Worm (Caenorhabditis elegans) whole organism, L3 larva: ENCODE measurements around the gene Y39B6A.25.

Experiments used
- R02D3.7 ChIP-seq: fragments of 150-350 bp; optimal IDR thresholded peaks from 2 replicates; lab custom pipeline; 2014; ENCODE audit warnings: missing biosample characterization, missing genetic modification characterization
- ZK546.5 ChIP-seq: sonication (generic microtip); optimal IDR thresholded peaks from 2 replicates; lab custom pipeline; 2017; ENCODE audit warnings: missing biosample characterization, missing genetic modification characterization
- aly-2 ChIP-seq: fragments of 150-350 bp; optimal IDR thresholded peaks from 2 replicates; lab custom pipeline; 2014; ENCODE audit warnings: missing biosample characterization, missing genetic modification characterization
- ama-1 ChIP-seq: fragments of 150-350 bp; optimal IDR thresholded peaks from 2 replicates; lab custom pipeline; 2018
- ceh-16 ChIP-seq: sonication (generic microtip); optimal IDR thresholded peaks from 2 replicates; lab custom pipeline; 2017; ENCODE audit warnings: missing biosample characterization, missing genetic modification characterization
- ceh-9 ChIP-seq: sonication (generic microtip); optimal IDR thresholded peaks from 2 replicates; lab custom pipeline; 2018; ENCODE audit warnings: missing biosample characterization, missing genetic modification characterization
- egl-27 ChIP-seq: sonication (generic microtip); optimal IDR thresholded peaks from 4 replicates; lab custom pipeline; 2017; ENCODE audit warnings: missing biosample characterization, missing genetic modification reagents, missing genetic modification characterization
- egl-5 ChIP-seq: fragments of 150-350 bp; optimal IDR thresholded peaks from 2 replicates; lab custom pipeline; 2017; ENCODE audit warnings: missing biosample characterization, missing genetic modification reagents, missing genetic modification characterization, inconsistent platforms
- elt-2 ChIP-seq: sonication (generic microtip); optimal IDR thresholded peaks from 2 replicates; lab custom pipeline; 2016; ENCODE audit warnings: missing genetic modification reagents, mild to moderate bottlenecking, missing genetic modification characterization, missing compliant biosample characterization
- eor-1 ChIP-seq, 2 experiments: fragments of 150-350 bp; optimal IDR thresholded peaks; 2 replicates each; lab custom pipeline; 2014 to 2018; ENCODE audit warnings: missing biosample characterization in 2 of 2, missing genetic modification characterization in 2 of 2
- fkh-10 ChIP-seq: sonication (generic microtip); optimal IDR thresholded peaks from 2 replicates; lab custom pipeline; 2017; ENCODE audit warnings: missing biosample characterization, missing genetic modification reagents, missing genetic modification characterization
- fkh-2 ChIP-seq: fragments of 150-350 bp; optimal IDR thresholded peaks from 2 replicates; lab custom pipeline; 2014; ENCODE audit warnings: missing biosample characterization, missing genetic modification reagents, missing genetic modification characterization
- fos-1 ChIP-seq: fragments of 150-350 bp; optimal IDR thresholded peaks from 2 replicates; lab custom pipeline; 2014; ENCODE audit warnings: missing biosample characterization, missing genetic modification characterization
- hmg-11 ChIP-seq: sonication (generic microtip); optimal IDR thresholded peaks from 2 replicates; lab custom pipeline; 2016; ENCODE audit warnings: missing genetic modification characterization, missing compliant biosample characterization
- jun-1 ChIP-seq: fragments of 150-350 bp; optimal IDR thresholded peaks from 2 replicates; lab custom pipeline; 2014; ENCODE audit warnings: missing biosample characterization, missing genetic modification reagents, missing genetic modification characterization
- mml-1 ChIP-seq: fragments of 150-350 bp; sonication (generic microtip); optimal IDR thresholded peaks from 3 replicates; lab custom pipeline; 2014; ENCODE audit warnings: missing biosample characterization, missing genetic modification characterization
- nhr-11 ChIP-seq: fragments of 150-350 bp; optimal IDR thresholded peaks from 2 replicates; lab custom pipeline; 2014; ENCODE audit warnings: missing biosample characterization, missing genetic modification characterization
- nhr-12 ChIP-seq: fragments of 150-350 bp; optimal IDR thresholded peaks from 2 replicates; lab custom pipeline; 2014; ENCODE audit warnings: missing biosample characterization, missing genetic modification characterization
- nhr-23 ChIP-seq: fragments of 150-350 bp; optimal IDR thresholded peaks from 2 replicates; lab custom pipeline; 2014; ENCODE audit warnings: missing biosample characterization, missing genetic modification reagents, missing genetic modification characterization
- nhr-237 ChIP-seq: fragments of 150-350 bp; optimal IDR thresholded peaks from 2 replicates; lab custom pipeline; 2014; ENCODE audit warnings: missing biosample characterization, missing genetic modification characterization
- nhr-28 ChIP-seq: fragments of 150-350 bp; optimal IDR thresholded peaks from 2 replicates; lab custom pipeline; 2014; ENCODE audit warnings: missing biosample characterization, missing genetic modification characterization
- nhr-67 ChIP-seq: fragments of 150-350 bp; optimal IDR thresholded peaks from 2 replicates; lab custom pipeline; 2014; ENCODE audit warnings: missing biosample characterization, missing genetic modification characterization
- nhr-76 ChIP-seq: fragments of 150-350 bp; sonication (generic microtip); optimal IDR thresholded peaks from 5 replicates; lab custom pipeline; 2014; ENCODE audit warnings: missing biosample characterization, missing genetic modification characterization
- nhr-77 ChIP-seq: fragments of 150-350 bp; optimal IDR thresholded peaks from 2 replicates; lab custom pipeline; 2014; ENCODE audit warnings: missing biosample characterization, missing genetic modification characterization
- pha-4 ChIP-seq: fragments of 150-350 bp; optimal IDR thresholded peaks from 2 replicates; lab custom pipeline; 2014; ENCODE audit warnings: missing biosample characterization, missing genetic modification reagents, missing genetic modification characterization
- pqm-1 ChIP-seq: fragments of 150-350 bp; optimal IDR thresholded peaks from 2 replicates; lab custom pipeline; 2017; ENCODE audit warnings: missing biosample characterization, missing genetic modification characterization, inconsistent platforms
- sea-2 ChIP-seq: fragments of 150-350 bp; sonication (generic microtip); optimal IDR thresholded peaks from 4 replicates; lab custom pipeline; 2014; ENCODE audit warnings: missing biosample characterization, missing genetic modification reagents, missing genetic modification characterization
- snpc-4 ChIP-seq: fragments of 150-350 bp; optimal IDR thresholded peaks from 2 replicates; lab custom pipeline; 2014; ENCODE audit warnings: missing biosample characterization, missing genetic modification characterization
- unc-62 ChIP-seq: fragments of 150-350 bp; sonication (generic microtip); optimal IDR thresholded peaks from 4 replicates; lab custom pipeline; 2014; ENCODE audit warnings: missing biosample characterization, missing genetic modification reagents, missing genetic modification characterization
- zag-1 ChIP-seq: fragments of 150-350 bp; optimal IDR thresholded peaks from 2 replicates; lab custom pipeline; 2014; ENCODE audit warnings: missing biosample characterization, missing genetic modification characterization
- ztf-11 ChIP-seq: fragments of 150-350 bp; optimal IDR thresholded peaks from 2 replicates; lab custom pipeline; 2014; ENCODE audit warnings: missing biosample characterization, missing genetic modification characterization
- ztf-4 ChIP-seq: fragments of 150-350 bp; optimal IDR thresholded peaks from 2 replicates; lab custom pipeline; 2014; ENCODE audit warnings: missing biosample characterization, missing genetic modification characterization

Y39B6A.25 gene

DNA sequence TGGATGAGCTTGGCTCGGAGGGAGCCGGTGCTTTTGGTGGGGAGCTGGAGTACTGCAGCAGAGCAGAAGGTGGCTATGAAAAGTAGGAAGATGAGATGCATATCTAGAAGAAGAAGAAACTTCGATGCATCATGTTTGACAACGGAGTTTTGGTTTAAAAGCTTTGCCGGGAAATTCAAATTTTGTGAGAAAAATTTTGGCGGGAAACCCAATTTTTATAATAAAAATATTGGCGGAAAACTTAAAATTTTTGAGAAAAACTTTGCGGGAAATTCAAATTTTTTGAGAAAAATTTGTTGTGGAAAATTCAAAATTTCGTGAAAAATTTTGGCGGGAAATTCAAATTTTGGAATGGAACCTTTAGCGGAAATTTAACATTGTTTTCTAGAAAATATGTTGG is 18.5 kb downstream of the Y39B6A.25 start, which contains the start of gene asp-15:
TSS of gene asp-15 (minus strand) at position 101 of the 400 bp plus-strand sequence.
- TF ChIP-seq ZK546.5 (tag; lab: Kevin White, UChicago): no peak
- no peak for TF ChIP-seq ceh-16 (tag; lab: Kevin White, UChicago)
- no peak for TF ChIP-seq ztf-11 (tag; lab: Kevin White, UChicago)
- TF ChIP-seq nhr-76 (tag; lab: Kevin White, UChicago): no peak
- no peak for TF ChIP-seq ceh-9
- TF ChIP-seq egl-5 (tag; lab: Kevin White, UChicago): no peak
- no peak for TF ChIP-seq elt-2
- TF ChIP-seq ztf-4: no peak
- TF ChIP-seq hmg-11 (tag; lab: Kevin White, UChicago): no peak
- TF ChIP-seq R02D3.7 (tag; lab: Kevin White, UChicago): no peak
- TF ChIP-seq pqm-1 (tag; lab: Kevin White, UChicago): no peak
- no peak for TF ChIP-seq ama-1 (lab: Kevin White, UChicago)
- no peak for TF ChIP-seq aly-2 (tag; lab: Kevin White, UChicago)
- TF ChIP-seq mml-1: no peak
- TF ChIP-seq fos-1 (tag; lab: Kevin White, UChicago): no peak
- no peak for TF ChIP-seq nhr-23 (tag; lab: Kevin White, UChicago)
- no peak for TF ChIP-seq nhr-77 (tag; lab: Kevin White, UChicago)
- TF ChIP-seq fkh-2 (tag; lab: Kevin White, UChicago): no peak
- TF ChIP-seq egl-27 (tag; lab: Kevin White, UChicago): no peak
- TF ChIP-seq nhr-11: no peak

DNA sequence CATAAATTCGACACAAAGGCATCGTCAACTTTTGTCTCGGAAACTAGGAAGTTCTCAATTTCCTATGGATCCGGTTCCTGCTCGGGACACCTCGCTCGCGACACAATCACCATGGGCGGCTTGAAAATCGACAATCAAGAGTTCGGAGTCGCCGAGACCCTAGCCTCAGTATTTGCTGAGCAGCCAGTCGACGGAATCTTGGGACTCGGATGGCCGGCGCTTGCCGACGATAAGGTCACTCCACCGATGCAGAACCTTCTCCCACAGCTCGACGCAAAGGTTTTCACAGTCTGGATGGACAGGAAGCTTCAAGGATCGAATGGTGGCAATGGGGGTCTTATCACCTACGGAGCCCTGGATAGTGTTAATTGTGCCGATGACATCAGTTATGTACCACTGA is 21.2 kb downstream of the Y39B6A.25 start:
- no peak for TF ChIP-seq ama-1 (lab: Kevin White, UChicago)
- TF ChIP-seq nhr-237: no peak
- no peak for TF ChIP-seq zag-1 (tag; lab: Kevin White, UChicago)
- TF ChIP-seq egl-27 (tag; lab: Kevin White, UChicago): no peak
- no peak for TF ChIP-seq nhr-23 (tag; lab: Kevin White, UChicago)
- no peak for TF ChIP-seq ztf-11 (tag; lab: Kevin White, UChicago)
- TF ChIP-seq nhr-67 (tag; lab: Kevin White, UChicago): no peak
- TF ChIP-seq fkh-10 (GFP tag; lab: Kevin White, UChicago): no peak
- no peak for TF ChIP-seq fkh-2 (tag; lab: Kevin White, UChicago)
- no peak for TF ChIP-seq aly-2 (tag; lab: Kevin White, UChicago)
- no peak for TF ChIP-seq pqm-1 (tag; lab: Kevin White, UChicago)
- no peak for TF ChIP-seq pha-4
- TF ChIP-seq snpc-4 (tag; lab: Kevin White, UChicago): no peak
- TF ChIP-seq nhr-12 (tag; lab: Kevin White, UChicago): no peak
- no peak for TF ChIP-seq nhr-76 (tag; lab: Kevin White, UChicago)
- TF ChIP-seq nhr-28 (tag; lab: Kevin White, UChicago): no peak
- TF ChIP-seq nhr-77 (tag; lab: Kevin White, UChicago): no peak
- no peak for TF ChIP-seq sea-2 (GFP tag; lab: Kevin White, UChicago)
- no peak for TF ChIP-seq eor-1 (tag; optimal IDR thresholded peaks at IDR 0.05; lab: Kevin White, UChicago)

DNA sequence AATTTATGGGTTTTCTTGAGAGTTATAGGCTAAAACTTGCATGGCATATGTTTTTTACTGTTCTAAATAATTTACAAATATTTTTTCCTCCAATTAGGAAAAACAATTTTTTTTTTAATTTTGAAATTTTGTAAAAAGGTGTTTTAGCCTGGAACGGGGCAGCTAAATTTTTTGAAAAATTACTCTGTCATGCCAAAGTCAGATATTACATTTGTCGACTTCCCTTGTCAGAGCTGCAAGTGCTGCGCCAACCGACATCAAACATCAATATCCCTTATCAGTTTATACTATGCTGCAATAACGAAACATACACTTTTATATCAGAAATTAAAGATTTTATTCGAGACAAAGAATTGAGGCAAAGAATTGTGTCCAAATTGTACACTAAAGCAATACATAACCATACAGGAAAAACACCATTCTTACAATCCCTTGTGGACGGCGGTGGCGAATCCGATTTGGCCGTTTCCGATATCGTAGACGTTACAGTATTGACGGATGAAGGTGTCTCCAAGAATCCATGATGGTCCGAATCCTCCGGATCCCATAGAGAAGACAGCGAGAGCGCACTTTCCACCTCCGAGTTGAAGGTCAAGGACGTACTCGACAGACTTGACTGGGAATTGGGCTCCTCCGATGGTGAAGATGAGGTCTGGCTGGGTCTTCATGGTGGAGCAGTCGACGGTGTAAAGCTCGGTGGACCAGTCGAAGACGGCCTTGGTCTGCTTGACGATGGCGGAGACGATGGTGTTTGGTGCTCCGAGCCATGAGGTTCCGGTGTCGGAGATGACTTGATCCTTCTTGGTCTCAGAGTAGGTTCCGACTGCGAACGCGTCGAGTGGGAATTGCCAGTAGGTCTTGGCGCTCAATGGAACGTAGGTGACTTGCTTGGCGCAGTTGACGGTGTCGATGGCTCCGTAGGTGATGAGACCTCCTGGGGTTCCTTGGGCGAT is 23.2 kb downstream of the Y39B6A.25 start:
- TF ChIP-seq elt-2: peak; percentile 78
- no peak for TF ChIP-seq fkh-2 (tag; lab: Kevin White, UChicago)
- TF ChIP-seq nhr-23 (tag; lab: Kevin White, UChicago): no peak
- TF ChIP-seq fos-1 (tag; lab: Kevin White, UChicago): peak; percentile 21
- TF ChIP-seq nhr-77 (tag; lab: Kevin White, UChicago): peak; percentile 26
- peak; percentile 52 for TF ChIP-seq jun-1 (tag; lab: Kevin White, UChicago)
- peak; percentile 56 for TF ChIP-seq ama-1 (lab: Kevin White, UChicago)
- peak; percentile 40 for TF ChIP-seq pqm-1 (tag; lab: Kevin White, UChicago)
- peak; percentile 29 for TF ChIP-seq pha-4

DNA sequence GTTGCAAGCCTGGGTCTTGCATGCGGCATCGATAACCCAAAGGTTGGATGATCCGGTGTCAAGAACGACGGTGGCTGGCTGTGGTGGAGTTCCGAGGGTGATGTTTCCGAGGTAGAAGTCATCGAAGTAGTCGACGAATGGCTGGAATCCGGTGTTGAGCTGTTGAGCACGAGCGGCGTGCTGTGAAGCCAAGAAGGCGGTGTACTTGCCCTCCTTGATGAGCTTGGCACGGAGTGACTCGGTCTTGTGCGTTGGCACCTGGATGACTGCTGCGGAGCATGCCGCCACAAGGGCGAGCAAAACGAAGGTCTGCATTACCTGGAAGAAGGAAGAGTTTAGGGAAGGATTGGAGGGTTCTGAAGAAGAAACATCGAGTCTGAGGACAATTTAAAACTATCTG is 24.2 kb downstream of the Y39B6A.25 start, which contains the start of gene asp-1:
TSS of gene asp-1 (minus strand) at position 315 of the 400 bp plus-strand sequence.
- TF ChIP-seq unc-62: no peak
- TF ChIP-seq ztf-11 (tag; lab: Kevin White, UChicago): no peak
- no peak for TF ChIP-seq mml-1
- no peak for TF ChIP-seq nhr-23 (tag; lab: Kevin White, UChicago)
- no peak for TF ChIP-seq egl-5 (tag; lab: Kevin White, UChicago)
- no peak for TF ChIP-seq ztf-4
